Worm (Caenorhabditis elegans) whole organism, L1 larva: ENCODE results near the gene F19B10.3.

Experiments
- elt-3 ChIP-seq, 6 experiments: fragments of 150-350 bp in 1 of 6; sonication (generic microtip); optimal IDR thresholded peaks; 2 replicates each; lab custom pipeline; 2017 to 2018; ENCODE audit warnings: missing biosample characterization in 6 of 6, missing genetic modification characterization in 6 of 6, inconsistent platforms in 1 of 6
- mep-1 ChIP-seq: fragments of 150-350 bp; optimal IDR thresholded peaks from 2 replicates; lab custom pipeline; 2014; ENCODE audit warnings: missing biosample characterization, missing genetic modification characterization
- nhr-28 ChIP-seq: fragments of 150-350 bp; optimal IDR thresholded peaks from 2 replicates; lab custom pipeline; 2014; ENCODE audit warnings: missing biosample characterization, missing genetic modification characterization
- pqm-1 ChIP-seq: sonication (generic microtip); optimal IDR thresholded peaks from 3 replicates; lab custom pipeline; 2017; ENCODE audit warnings: missing biosample characterization, missing genetic modification characterization
- zag-1 ChIP-seq: fragments of 150-350 bp; optimal IDR thresholded peaks from 2 replicates; lab custom pipeline; 2014; ENCODE audit warnings: missing biosample characterization, missing genetic modification characterization
- ztf-4 ChIP-seq: fragments of 150-350 bp; optimal IDR thresholded peaks from 2 replicates; lab custom pipeline; 2014; ENCODE audit warnings: missing biosample characterization, missing genetic modification characterization

DNA sequence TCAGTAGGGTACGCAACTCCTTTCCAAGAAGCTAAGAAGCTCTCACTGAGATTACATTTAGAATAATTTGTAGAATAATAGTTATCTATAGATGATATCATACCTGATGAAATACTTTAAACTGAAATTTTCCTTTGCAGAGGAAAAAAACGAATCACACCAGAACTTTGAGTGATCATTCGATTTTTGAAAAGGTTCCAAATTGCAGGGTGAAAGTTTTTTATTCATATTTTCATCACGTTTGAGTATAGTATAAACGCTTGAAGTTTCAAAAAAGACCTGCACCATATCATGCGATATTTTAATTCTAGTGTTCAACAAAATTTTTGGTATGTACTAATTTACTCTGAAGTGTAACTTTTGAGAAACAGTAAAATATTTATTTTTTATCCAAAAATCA lies 50.0 kb downstream of the F19B10.3 start, which contains the start of gene srh-100:
- TF ChIP-seq elt-3 (tag; optimal IDR thresholded peaks at IDR 0.05; lab: Kevin White, UChicago), result no peak
- TF ChIP-seq ztf-4 (tag; lab: Kevin White, UChicago), result no peak
- TF ChIP-seq zag-1 (tag; lab: Kevin White, UChicago), result no peak
- TF ChIP-seq nhr-28 (tag; lab: Kevin White, UChicago), result no peak
- no peak for TF ChIP-seq mep-1 (tag; lab: Kevin White, UChicago)
- no peak for TF ChIP-seq pqm-1
